Fruit fly (Drosophila melanogaster) whole organism, embryonic: ENCODE measurements around the gene CG7943.

Source experiments
- B-H1 ChIP-seq: fragments of 200-800 bp; sonication (Bioruptor generic); IDR thresholded peaks from 3 replicates; pipeline ENCODE4 v1.3.6; 2022; ENCODE audit warnings: missing biosample characterization, missing genetic modification characterization
- CG10366 ChIP-seq: fragments of 200-800 bp; sonication (Bioruptor generic); IDR thresholded peaks from 2 replicates; pipeline ENCODE4 v1.3.6; 2022; ENCODE audit warnings: missing biosample characterization, missing genetic modification characterization
- CG12155 ChIP-seq: fragments of 200-800 bp; sonication (Bioruptor generic); optimal IDR thresholded peaks from 3 replicates; lab custom pipeline; 2016; ENCODE audit warnings: missing biosample characterization, missing genetic modification characterization
- CG12219 ChIP-seq: fragments of 200-800 bp; sonication (Bioruptor generic); optimal IDR thresholded peaks from 3 replicates; lab custom pipeline; 2018; ENCODE audit warnings: missing biosample characterization, mild to moderate bottlenecking, missing genetic modification characterization
- CG12769 ChIP-seq: fragments of 200-800 bp; sonication (Bioruptor generic); optimal IDR thresholded peaks from 2 replicates; lab custom pipeline; 2019; ENCODE audit warnings: missing biosample characterization, mild to moderate bottlenecking, missing genetic modification characterization, moderate library complexity
- CG13123 ChIP-seq: fragments of 200-800 bp; sonication (Bioruptor generic); optimal IDR thresholded peaks from 2 replicates; lab custom pipeline; 2016; ENCODE audit warnings: missing biosample characterization, missing genetic modification characterization
- CG13894 ChIP-seq: fragments of 200-800 bp; sonication (Bioruptor generic); optimal IDR thresholded peaks from 3 replicates; lab custom pipeline; 2018; ENCODE audit warnings: missing biosample characterization, mild to moderate bottlenecking, missing genetic modification characterization, moderate library complexity
- CG14441 ChIP-seq: fragments of 200-800 bp; sonication (Bioruptor generic); IDR thresholded peaks from 2 replicates; pipeline ENCODE4 v1.3.6; 2022; ENCODE audit warnings: missing biosample characterization, missing genetic modification characterization
- CG16779 ChIP-seq: fragments of 200-800 bp; sonication (Bioruptor generic); IDR thresholded peaks from 2 replicates; pipeline ENCODE4 v1.3.6; 2022; ENCODE audit warnings: missing biosample characterization, missing genetic modification characterization
- CG17568 ChIP-seq: fragments of 200-800 bp; sonication (Bioruptor generic); optimal IDR thresholded peaks from 2 replicates; lab custom pipeline; 2018; ENCODE audit warnings: missing biosample characterization, mild to moderate bottlenecking, missing genetic modification characterization, moderate library complexity
- CG33557 ChIP-seq: fragments of 200-800 bp; sonication (Bioruptor generic); optimal IDR thresholded peaks from 2 replicates; lab custom pipeline; 2019; ENCODE audit warnings: missing biosample characterization, mild to moderate bottlenecking, missing genetic modification characterization, moderate library complexity
- CG3726 ChIP-seq: fragments of 200-800 bp; sonication (Bioruptor generic); IDR thresholded peaks from 3 replicates; pipeline ENCODE4, ENCODE4 v1.3.6; 2022; ENCODE audit warnings: missing biosample characterization, missing genetic modification characterization
- CG4282 ChIP-seq: fragments of 200-800 bp; sonication (Bioruptor generic); optimal IDR thresholded peaks from 2 replicates; lab custom pipeline; 2016; ENCODE audit warnings: missing biosample characterization, missing genetic modification characterization
- CG4328 ChIP-seq: fragments of 200-800 bp; sonication (Bioruptor generic); optimal IDR thresholded peaks from 3 replicates; lab custom pipeline; 2017; ENCODE audit warnings: missing biosample characterization, missing genetic modification reagents, missing genetic modification characterization
- CG4360 ChIP-seq: fragments of 200-800 bp; sonication (Bioruptor generic); IDR thresholded peaks from 2 replicates; pipeline ENCODE4 v1.3.6; 2022; ENCODE audit warnings: missing biosample characterization, missing genetic modification characterization
- CG4424 ChIP-seq: fragments of 200-800 bp; sonication (Bioruptor generic); optimal IDR thresholded peaks from 3 replicates; lab custom pipeline; 2016; ENCODE audit warnings: missing biosample characterization, missing genetic modification characterization
- CG4707 ChIP-seq: fragments of 200-800 bp; sonication (Bioruptor generic); optimal IDR thresholded peaks from 2 replicates; lab custom pipeline; 2018; ENCODE audit warnings: missing biosample characterization, mild to moderate bottlenecking, missing genetic modification characterization, moderate library complexity
- CG4730 ChIP-seq: fragments of 200-800 bp; sonication (Bioruptor generic); IDR thresholded peaks from 2 replicates; pipeline ENCODE4 v1.3.6; 2022; ENCODE audit warnings: missing biosample characterization, missing genetic modification characterization
- CG7786 ChIP-seq: fragments of 200-800 bp; sonication (Bioruptor generic); optimal IDR thresholded peaks from 2 replicates; lab custom pipeline; 2016; ENCODE audit warnings: missing biosample characterization, missing genetic modification characterization
- CG7963 ChIP-seq: fragments of 200-800 bp; sonication (Bioruptor generic); IDR thresholded peaks from 3 replicates; pipeline ENCODE4 v1.3.6; 2022; ENCODE audit warnings: missing biosample characterization, missing genetic modification characterization; ENCODE audit not compliant: partially characterized antibody
- CG7987 ChIP-seq: fragments of 200-800 bp; sonication (Bioruptor generic); optimal IDR thresholded peaks from 2 replicates; lab custom pipeline; 2018; ENCODE audit warnings: missing biosample characterization, mild to moderate bottlenecking, missing genetic modification characterization, moderate library complexity
- CG8089 ChIP-seq: fragments of 200-800 bp; sonication (Bioruptor generic); optimal IDR thresholded peaks from 3 replicates; lab custom pipeline; 2016; ENCODE audit warnings: missing biosample characterization, missing genetic modification characterization
- CG8388 ChIP-seq: fragments of 200-800 bp; sonication (Bioruptor generic); optimal IDR thresholded peaks from 2 replicates; lab custom pipeline; 2019; ENCODE audit warnings: missing biosample characterization, mild to moderate bottlenecking, missing genetic modification characterization, moderate library complexity
- CG8478 ChIP-seq: fragments of >200 bp; optimal IDR thresholded peaks from 2 replicates; lab custom pipeline; 2018
- CG9817 ChIP-seq: fragments of 200-800 bp; sonication (Bioruptor generic); optimal IDR thresholded peaks from 2 replicates; lab custom pipeline; 2018; ENCODE audit warnings: missing biosample characterization, mild to moderate bottlenecking, missing genetic modification characterization, moderate library complexity
- CHES-1-like ChIP-seq: fragments of 200-800 bp; sonication (Bioruptor generic); optimal IDR thresholded peaks from 2 replicates; lab custom pipeline; 2016; ENCODE audit warnings: missing biosample characterization, missing genetic modification characterization
- Dref ChIP-seq: fragments of 200-800 bp; sonication (Bioruptor generic); IDR thresholded peaks from 2 replicates; pipeline ENCODE4 v1.3.6; 2022; ENCODE audit warnings: missing biosample characterization, missing genetic modification characterization
- Ets97D ChIP-seq: fragments of 200-800 bp; sonication (Bioruptor generic); optimal IDR thresholded peaks from 3 replicates; lab custom pipeline; 2016; ENCODE audit warnings: missing biosample characterization, missing genetic modification characterization
- Fer2 ChIP-seq: fragments of 200-800 bp; sonication (Bioruptor generic); optimal IDR thresholded peaks from 2 replicates; lab custom pipeline; 2018; ENCODE audit warnings: missing biosample characterization, mild to moderate bottlenecking, missing genetic modification characterization, moderate library complexity
- H15 ChIP-seq: fragments of 200-800 bp; sonication (Bioruptor generic); IDR thresholded peaks from 3 replicates; pipeline ENCODE4 v1.3.6; 2022; ENCODE audit warnings: missing biosample characterization, missing genetic modification characterization
- Hey ChIP-seq: fragments of 200-800 bp; sonication (Bioruptor generic); optimal IDR thresholded peaks from 3 replicates; lab custom pipeline; 2018; ENCODE audit warnings: missing biosample characterization, mild to moderate bottlenecking, missing genetic modification characterization
- Kr ChIP-seq: fragments of 200-800 bp; sonication (Bioruptor generic); optimal IDR thresholded peaks from 2 replicates; lab custom pipeline; 2017; ENCODE audit warnings: missing biosample characterization, mild to moderate bottlenecking, missing genetic modification characterization
- Lpt ChIP-seq: fragments of >200 bp; optimal IDR thresholded peaks from 2 replicates; lab custom pipeline; 2018; ENCODE audit warnings: missing biosample characterization, missing genetic modification characterization
- Neu2 ChIP-seq: fragments of 200-800 bp; sonication (Bioruptor generic); optimal IDR thresholded peaks from 3 replicates; lab custom pipeline; 2016; ENCODE audit warnings: missing biosample characterization, missing genetic modification characterization, borderline replicate concordance
- Nf-YB ChIP-seq: fragments of 200-800 bp; sonication (Bioruptor generic); optimal IDR thresholded peaks from 3 replicates; lab custom pipeline; 2019; ENCODE audit warnings: missing biosample characterization, mild to moderate bottlenecking, missing genetic modification characterization, moderate library complexity
- Sry-β ChIP-seq: fragments of 200-800 bp; sonication (Bioruptor generic); optimal IDR thresholded peaks from 2 replicates; lab custom pipeline; 2018; ENCODE audit warnings: missing biosample characterization, mild to moderate bottlenecking, missing genetic modification characterization, moderate library complexity
- bbx ChIP-seq: fragments of 200-800 bp; sonication (Bioruptor generic); IDR thresholded peaks from 2 replicates; pipeline ENCODE4 v1.3.6; 2022; ENCODE audit warnings: missing biosample characterization, missing genetic modification characterization; ENCODE audit not compliant: partially characterized antibody
- cg ChIP-seq: fragments of 200-800 bp; sonication (Bioruptor generic); optimal IDR thresholded peaks from 3 replicates; lab custom pipeline; 2019; ENCODE audit warnings: missing biosample characterization, mild to moderate bottlenecking, missing genetic modification characterization, moderate library complexity
- dan ChIP-seq: fragments of 200-800 bp; sonication (Bioruptor generic); IDR thresholded peaks from 2 replicates; pipeline ENCODE4 v1.3.6; 2022; ENCODE audit warnings: missing biosample characterization, missing genetic modification characterization
- dpn ChIP-seq, 2 experiments: fragments of 200-800 bp; sonication (Bioruptor generic); optimal IDR thresholded peaks; 3 replicates each; lab custom pipeline; 2016; ENCODE audit warnings: missing biosample characterization in 2 of 2, missing genetic modification characterization in 2 of 2
- ham ChIP-seq: fragments of 200-800 bp; sonication (Bioruptor generic); IDR thresholded peaks from 2 replicates; pipeline ENCODE4 v1.3.6; 2022; ENCODE audit warnings: missing biosample characterization, missing genetic modification characterization
- jing ChIP-seq: fragments of 200-800 bp; sonication (Bioruptor generic); optimal IDR thresholded peaks from 2 replicates; lab custom pipeline; 2018; ENCODE audit warnings: missing biosample characterization, mild to moderate bottlenecking, missing genetic modification characterization
- mirr ChIP-seq: fragments of 200-800 bp; sonication (Bioruptor generic); optimal IDR thresholded peaks from 3 replicates; lab custom pipeline; 2018; ENCODE audit warnings: missing biosample characterization, mild to moderate bottlenecking, missing genetic modification characterization
- phol ChIP-seq: fragments of 200-800 bp; sonication (Bioruptor generic); optimal IDR thresholded peaks from 3 replicates; lab custom pipeline; 2018; ENCODE audit warnings: missing biosample characterization, mild to moderate bottlenecking, missing genetic modification characterization, moderate library complexity
- pros ChIP-seq: fragments of 200-800 bp; sonication (Bioruptor generic); optimal IDR thresholded peaks from 3 replicates; lab custom pipeline; 2019; ENCODE audit warnings: missing biosample characterization, mild to moderate bottlenecking, missing genetic modification characterization, moderate library complexity
- psq ChIP-seq: fragments of 200-800 bp; sonication (Bioruptor generic); optimal IDR thresholded peaks from 2 replicates; lab custom pipeline; 2017; ENCODE audit warnings: missing biosample characterization, missing genetic modification characterization
- run ChIP-seq: fragments of 200-800 bp; sonication (Bioruptor generic); optimal IDR thresholded peaks from 3 replicates; lab custom pipeline; 2018; ENCODE audit warnings: missing biosample characterization, mild to moderate bottlenecking, missing genetic modification characterization
- stc ChIP-seq: fragments of 200-800 bp; sonication (Bioruptor generic); IDR thresholded peaks from 2 replicates; pipeline ENCODE4 v1.3.6; 2022; ENCODE audit warnings: missing biosample characterization, missing genetic modification characterization
- zen ChIP-seq: fragments of 200-800 bp; sonication (Bioruptor generic); optimal IDR thresholded peaks from 3 replicates; lab custom pipeline; 2018; ENCODE audit warnings: missing biosample characterization, mild to moderate bottlenecking, missing genetic modification characterization, moderate library complexity
- zf30C ChIP-seq: fragments of 200-800 bp; sonication (Bioruptor generic); optimal IDR thresholded peaks from 3 replicates; lab custom pipeline; 2018; ENCODE audit warnings: missing biosample characterization, mild to moderate bottlenecking, missing genetic modification characterization

CG7943 gene

DNA sequence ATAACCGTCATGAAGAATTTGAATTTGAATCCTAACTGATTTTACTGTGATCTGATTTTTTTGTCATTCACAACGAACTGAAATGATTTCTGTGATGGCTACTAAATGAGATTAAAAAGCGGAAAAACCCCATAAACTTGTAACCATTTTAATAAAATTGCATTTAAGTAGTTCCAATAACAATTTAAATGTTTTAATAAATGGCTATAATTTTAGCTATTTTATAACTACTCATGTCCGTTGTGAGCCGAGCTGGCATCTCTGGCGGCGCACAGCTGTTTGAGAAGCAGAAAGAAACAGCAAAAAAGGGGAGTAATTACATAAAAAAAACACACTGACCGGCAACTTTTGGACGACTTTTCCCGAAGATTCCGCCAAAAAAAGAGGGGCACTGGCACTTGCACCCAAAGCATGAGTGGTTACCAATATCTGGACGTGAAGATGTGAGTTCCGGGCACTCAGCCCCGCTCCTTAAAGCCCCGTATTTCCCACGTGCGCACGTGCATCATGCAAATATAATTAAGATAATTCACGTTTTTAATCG lies 10.4 kb downstream of the CG7943 start, which contains the start of the genes CG7950 and Rpp14a (continued):
- TF ChIP-seq CG10366 (GFP tag; lab: Robert Waterston, UW) (peak; percentile 84), CHES-1-like (GFP tag; lab: Kevin White, UChicago) (peak; percentile 83), Neu2 (peak; percentile 57), CG3726 (GFP tag; lab: Robert Waterston, UW) (0 out of 3 replicates have a peak, but pooled peaks have one; percentile 12), H15 (GFP tag; lab: Robert Waterston, UW) (peak; percentile 70; the same call in 1 of the 3 replicates), Dref (GFP tag; lab: Robert Waterston, UW) (no peak), Sry-β (GFP tag; lab: Kevin White, UChicago) (peak; percentile 98), Ets97D (peak; percentile 71), CG4707 (GFP tag; lab: Kevin White, UChicago) (peak; percentile 5), CG4282 (GFP tag; lab: Kevin White, UChicago) (peak; percentile 65), cg (GFP tag; lab: Kevin White, UChicago) (no peak), phol (peak; percentile 83), ham (GFP tag; lab: Robert Waterston, UW) (no peak), stc (GFP tag; lab: Robert Waterston, UW) (peak; percentile 61; the same call in 1 of the 2 replicates), CG9817 (peak; percentile 86), Fer2 (tag; lab: Kevin White, UChicago) (peak; percentile 26), CG33557 (peak; percentile 53), CG4360 (GFP tag; lab: Robert Waterston, UW) (no peak), Hey (no peak), CG13123 (GFP tag; lab: Kevin White, UChicago) (peak; percentile 31), Kr (GFP tag; lab: Kevin White, UChicago) (no peak), CG7963 (GFP tag; lab: Robert Waterston, UW) (no peak), CG12769 (tag; lab: Kevin White, UChicago) (peak; percentile 82), CG8478 (lab: Kevin White, UChicago) (no peak), CG16779 (GFP tag; lab: Robert Waterston, UW) (peak; percentile 62), Nf-YB (GFP tag; lab: Kevin White, UChicago) (peak; percentile 59), mirr (GFP tag; lab: Kevin White, UChicago) (peak; percentile 19), dpn (GFP tag; optimal IDR thresholded peaks at IDR 0.05; lab: Kevin White, UChicago) (peak; percentile 78 to 79), CG7786 (GFP tag; lab: Kevin White, UChicago) (peak; percentile 77), jing (no peak), psq (GFP tag; lab: Kevin White, UChicago) (peak; percentile 21), dan (GFP tag; lab: Robert Waterston, UW) (no peak), Lpt (no peak), run (peak; percentile 37), CG12219 (peak; percentile 51), CG12155 (peak; percentile 80), CG4730 (GFP tag; lab: Robert Waterston, UW) (peak; percentile 55), zf30C (GFP tag; lab: Kevin White, UChicago) (peak; percentile 38), bbx (no peak), CG17568 (GFP tag; lab: Kevin White, UChicago) (no peak), CG14441 (GFP tag; lab: Robert Waterston, UW) (peak; percentile 88), CG7987 (no peak), CG13894 (tag; lab: Kevin White, UChicago) (peak; percentile 84), B-H1 (peak; percentile 64), CG8089 (GFP tag; lab: Kevin White, UChicago) (peak; percentile 24), CG4328 (GFP tag; lab: Kevin White, UChicago) (peak; percentile 54), CG4424 (GFP tag; lab: Kevin White, UChicago) (peak; percentile 73), zen (tag; lab: Kevin White, UChicago) (peak; percentile 75), pros (GFP tag; lab: Kevin White, UChicago) (no peak), CG8388 (peak; percentile 53)
